Worm (Caenorhabditis elegans): ENCODE measurements around the gene fipr-11.

- no peak for TF ChIP-seq pax-1 (tag; optimal IDR thresholded peaks at IDR 0.05)
- no peak for TF ChIP-seq elt-4 (tag; optimal IDR thresholded peaks at IDR 0.05)
- no peak for TF ChIP-seq ama-1 (optimal IDR thresholded peaks at IDR 0.05)
- TF ChIP-seq pha-4 (tag; optimal IDR thresholded peaks at IDR 0.05): no peak
- no peak for TF ChIP-seq K09A11.1 (tag; optimal IDR thresholded peaks at IDR 0.05; ENCODE audit: insufficient read depth)
- TF ChIP-seq fkh-6 (tag; optimal IDR thresholded peaks at IDR 0.05): no peak
- TF ChIP-seq unc-55 (GFP tag; optimal IDR thresholded peaks at IDR 0.05): no peak
- TF ChIP-seq F13H6.1 (tag; optimal IDR thresholded peaks at IDR 0.05): no peak
- no peak for TF ChIP-seq nhr-11 (tag; optimal IDR thresholded peaks at IDR 0.05)
- no peak for TF ChIP-seq pag-3 (tag; optimal IDR thresholded peaks at IDR 0.05; ENCODE audit: borderline replicate concordance)
- no peak for TF ChIP-seq pros-1 (tag; optimal IDR thresholded peaks at IDR 0.05)
- no peak for TF ChIP-seq elt-2 (tag; optimal IDR thresholded peaks at IDR 0.05)
Measured at ce11 chrV:9944093-9944492, 38.1 kb upstream of the fipr-11 start, which contains the start of gene sre-28.

Data from whole organism, late embryonic.